Fruit fly (Drosophila melanogaster) ovary, adult (tissue): ENCODE data around the gene CG6048.

Experiments
- CG17801 ChIP-seq: fragments of 200-800 bp; optimal IDR thresholded peaks from 2 replicates; lab custom pipeline; 2019; ENCODE audit warnings: missing biosample characterization, mild to moderate bottlenecking, missing genetic modification characterization, moderate library complexity; ENCODE audit not compliant: partially characterized antibody

The CG6048 gene

dm6 chrX:5964169-5964686 lies 11.9 kb downstream of the CG6048 start:
- TF ChIP-seq CG17801 = no peak

- TF ChIP-seq CG17801 = no peak
These were observed 13.4 kb downstream of the CG6048 start, which contains the start of gene Grip for dm6 chrX:5965517-5966397. Gene Grip, plus strand, starts transcription at chrX:5966279.

- no peak for TF ChIP-seq CG17801
These were observed 15.8 kb downstream of the CG6048 start for dm6 chrX:5968094-5968723.

- no peak for TF ChIP-seq CG17801
These were observed 17.7 kb downstream of the CG6048 start for dm6 chrX:5969860-5970665.

dm6 chrX:5970666-5971057 lies 18.3 kb downstream of the CG6048 start:
- no peak for TF ChIP-seq CG17801

dm6 chrX:5972030-5972429 lies 19.7 kb downstream of the CG6048 start:
- no peak for TF ChIP-seq CG17801

- no peak for TF ChIP-seq CG17801
These were observed 21.1 kb downstream of the CG6048 start for dm6 chrX:5973389-5974025.

DNA sequence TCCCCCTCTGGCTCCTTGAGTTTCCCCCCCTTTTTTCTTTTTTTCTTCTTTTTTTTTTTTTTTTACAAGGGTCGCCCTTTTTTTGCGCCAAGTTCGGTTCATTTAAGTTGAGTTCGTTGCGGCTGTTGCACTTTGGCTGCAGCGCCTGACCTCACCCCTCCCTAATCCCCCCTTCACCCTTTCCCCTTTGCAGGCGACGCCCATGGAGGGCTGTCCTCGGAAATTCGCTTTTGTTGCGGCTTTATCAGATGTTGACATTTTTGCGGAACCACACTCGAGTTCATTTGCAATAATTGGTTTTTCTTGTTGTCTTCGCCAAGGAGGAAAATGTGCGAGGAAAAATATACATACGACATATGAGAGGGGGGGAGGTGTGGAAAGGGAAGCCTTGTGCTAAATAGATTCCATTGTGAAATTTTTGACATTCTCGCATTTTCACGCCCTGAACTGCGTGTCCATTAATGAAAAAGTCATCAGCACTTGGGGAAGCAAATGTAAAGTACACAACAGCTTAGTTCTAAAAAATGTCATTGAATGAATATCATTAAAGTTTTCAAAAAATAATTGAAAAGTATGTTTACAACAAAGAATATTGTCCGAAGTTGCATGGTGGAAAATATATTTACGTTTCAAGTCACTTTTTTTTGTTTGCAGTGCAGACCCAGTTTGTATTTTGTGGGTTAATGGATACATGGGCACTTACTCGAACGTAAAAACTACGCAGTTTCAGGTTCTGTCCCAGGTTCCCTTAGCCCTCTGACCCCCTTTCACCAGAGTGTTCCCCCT lies 22.2 kb downstream of the CG6048 start:
- TF ChIP-seq CG17801 = no peak

DNA sequence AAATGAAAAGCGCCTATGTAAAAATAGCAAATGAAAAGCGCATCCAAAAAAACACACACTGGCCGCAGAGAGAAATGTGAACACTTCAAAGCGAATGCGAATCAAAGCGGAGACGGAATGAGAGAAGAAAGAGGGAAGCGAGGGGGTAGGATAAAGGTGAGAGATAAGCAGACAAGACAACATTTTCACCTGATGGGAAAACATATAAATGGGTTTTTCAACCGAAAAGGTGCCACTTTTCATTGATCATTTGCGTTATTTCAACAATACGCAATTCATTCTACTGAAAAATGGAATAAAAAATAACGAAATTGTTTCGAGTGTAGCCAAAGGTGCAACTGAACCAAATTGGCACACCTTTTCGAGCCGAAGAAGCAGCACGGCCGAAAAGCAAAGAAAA lies 24.7 kb downstream of the CG6048 start:
- no peak for TF ChIP-seq CG17801

- no peak for TF ChIP-seq CG17801
These were observed 25.4 kb downstream of the CG6048 start for dm6 chrX:5977769-5978168.

- TF ChIP-seq CG17801 = no peak
These were observed 28.5 kb downstream of the CG6048 start for dm6 chrX:5980883-5981282.

DNA sequence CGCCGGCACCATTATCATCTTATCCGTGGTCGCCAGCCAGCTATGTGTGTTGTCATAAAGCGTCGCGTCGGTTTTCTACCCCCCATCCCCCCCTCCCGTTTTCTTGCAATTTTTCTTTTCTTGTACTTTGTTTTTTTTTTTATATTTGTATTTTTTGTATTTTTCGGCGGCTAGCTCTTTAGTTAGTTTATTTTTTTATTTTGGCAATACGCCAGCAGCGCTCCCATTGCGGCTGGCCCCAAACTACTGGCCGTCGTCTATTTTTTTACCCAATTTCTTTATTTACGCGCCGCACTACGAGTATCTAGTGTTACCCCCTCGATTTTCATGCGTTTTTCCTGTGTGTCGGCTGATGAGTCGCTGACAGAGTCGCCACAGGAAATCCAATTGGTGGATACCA lies 29.0 kb downstream of the CG6048 start:
- no peak for TF ChIP-seq CG17801

DNA sequence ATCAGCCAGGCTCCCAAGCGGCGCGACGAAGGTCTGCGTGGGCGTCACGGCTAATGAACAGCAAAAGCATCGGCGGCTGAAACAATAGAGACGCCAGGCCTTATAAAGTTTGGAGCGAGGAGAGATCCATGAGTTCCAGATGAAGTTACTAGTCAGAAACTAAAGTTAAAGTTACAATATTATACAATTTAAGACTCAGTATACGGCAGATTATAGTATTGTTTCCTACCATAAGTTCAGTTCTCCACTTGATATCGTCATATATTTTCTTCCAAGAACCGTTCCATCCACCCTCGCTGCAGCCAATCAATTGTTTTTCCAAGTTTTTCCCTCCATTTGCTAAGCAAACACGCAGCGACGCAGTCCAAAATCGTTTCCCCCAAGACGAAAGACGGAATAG lies 31.0 kb downstream of the CG6048 start:
- TF ChIP-seq CG17801 = no peak

DNA sequence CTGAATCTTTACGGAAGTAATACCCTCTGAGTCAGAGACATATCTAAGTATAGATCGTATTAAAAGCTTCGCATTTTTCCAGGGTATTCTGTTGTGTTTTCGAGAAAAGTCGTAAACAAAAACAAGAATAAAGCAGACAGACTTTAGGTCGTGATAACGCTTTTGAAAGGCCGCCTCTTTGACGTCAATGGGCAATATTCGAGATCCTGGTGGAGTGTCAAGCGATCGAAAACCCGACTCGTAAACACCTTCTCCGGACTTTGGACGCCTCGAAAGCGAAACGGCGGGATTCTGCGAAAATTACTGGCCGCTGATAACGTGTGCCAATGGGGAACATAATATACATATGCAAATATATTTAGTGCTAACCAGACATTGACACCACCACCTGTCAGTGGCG lies 35.0 kb downstream of the CG6048 start:
- no peak for TF ChIP-seq CG17801
